Worm (Caenorhabditis elegans) whole organism, midembryonic: ENCODE data around the gene Y105C5B.9.

ENCODE experiments used
- T22C8.4 ChIP-seq: fragments of 200-800 bp; sonication (Bioruptor generic); IDR thresholded peaks from 2 replicates; pipeline ENCODE4 v1.3.6; 2022; ENCODE audit warnings: missing genetic modification characterization, missing compliant biosample characterization
- cog-1 ChIP-seq: sonication (generic microtip); optimal IDR thresholded peaks from 2 replicates; lab custom pipeline; 2016; ENCODE audit warnings: missing genetic modification characterization, missing compliant biosample characterization
- flt-1 ChIP-seq: fragments of 200-800 bp; sonication (Bioruptor generic); IDR thresholded peaks from 2 replicates; pipeline ENCODE4 v1.3.6; 2022; ENCODE audit warnings: missing genetic modification characterization, missing compliant biosample characterization
- klf-2 ChIP-seq: fragments of 200-800 bp; sonication (Bioruptor generic); conservative IDR thresholded peaks from 2 replicates; pipeline ENCODE4 v1.3.6; 2022; ENCODE audit warnings: missing genetic modification reagents, missing genetic modification characterization, missing compliant biosample characterization
- med-1 ChIP-seq: sonication (generic microtip); optimal IDR thresholded peaks from 2 replicates; lab custom pipeline; 2017; ENCODE audit warnings: missing genetic modification characterization, mild to moderate bottlenecking, missing compliant biosample characterization, antibody characterized with exemption, missing genetic modification reagents; ENCODE audit not compliant: insufficient read depth
- ref-1 ChIP-seq: fragments of 200-800 bp; sonication (Bioruptor generic); conservative IDR thresholded peaks from 2 replicates; pipeline ENCODE4 v1.3.6; 2022; ENCODE audit warnings: missing genetic modification reagents, missing genetic modification characterization, missing compliant biosample characterization
- tab-1 ChIP-seq: fragments of 200-800 bp; sonication (Bioruptor generic); IDR thresholded peaks from 2 replicates; pipeline ENCODE4 v1.3.6; 2022; ENCODE audit warnings: missing genetic modification characterization, missing compliant biosample characterization
- ztf-23 ChIP-seq: fragments of 200-800 bp; sonication (Bioruptor generic); IDR thresholded peaks from 2 replicates; pipeline ENCODE4 v1.3.6; 2022; ENCODE audit warnings: missing genetic modification reagents, missing genetic modification characterization, missing compliant biosample characterization
- ztf-29 ChIP-seq: fragments of 200-800 bp; sonication (Bioruptor generic); IDR thresholded peaks from 2 replicates; pipeline ENCODE4 v1.3.6; 2022; ENCODE audit warnings: missing genetic modification reagents, missing genetic modification characterization, missing compliant biosample characterization

The Y105C5B.9 gene

ce11 chrIV:15941403-15941802 is 11.0 kb downstream of the Y105C5B.9 start, which contains the start of gene Y105C5B.11:
TSS of gene Y105C5B.11 (minus strand) at chrIV:15941503.
- TF ChIP-seq klf-2 (no peak), flt-1 (GFP tag; lab: Robert Waterston, UW) (no peak), T22C8.4 (GFP tag; lab: Robert Waterston, UW) (no peak), tab-1 (GFP tag; lab: Robert Waterston, UW) (no peak), ztf-29 (no peak), ref-1 (GFP tag; lab: Robert Waterston, UW) (no peak), med-1 (GFP tag; lab: Kevin White, UChicago) (no peak), ztf-23 (no peak), cog-1 (tag; lab: Kevin White, UChicago) (no peak)

- TF ChIP-seq flt-1 (GFP tag; lab: Robert Waterston, UW): no peak
- no peak for TF ChIP-seq tab-1 (GFP tag; lab: Robert Waterston, UW)
- TF ChIP-seq ref-1 (GFP tag; lab: Robert Waterston, UW): no peak
- TF ChIP-seq cog-1 (tag; lab: Kevin White, UChicago): no peak
- TF ChIP-seq klf-2: no peak
- no peak for TF ChIP-seq med-1 (GFP tag; lab: Kevin White, UChicago)
- no peak for TF ChIP-seq ztf-23
These were observed 16.1 kb downstream of the Y105C5B.9 start, which contains the start of gene skr-10 for ce11 chrIV:15946507-15946906. TSS of gene skr-10 (plus strand) at chrIV:15946807.

- TF ChIP-seq ztf-23: no peak
- no peak for TF ChIP-seq tab-1 (GFP tag; lab: Robert Waterston, UW)
- TF ChIP-seq cog-1 (tag; lab: Kevin White, UChicago): no peak
- no peak for TF ChIP-seq med-1 (GFP tag; lab: Kevin White, UChicago)
- TF ChIP-seq ref-1 (GFP tag; lab: Robert Waterston, UW): no peak
- no peak for TF ChIP-seq T22C8.4 (GFP tag; lab: Robert Waterston, UW)
- TF ChIP-seq flt-1 (GFP tag; lab: Robert Waterston, UW): no peak
- no peak for TF ChIP-seq klf-2
- no peak for TF ChIP-seq ztf-29
These were observed 19.6 kb downstream of the Y105C5B.9 start for ce11 chrIV:15949995-15950394.

- no peak for TF ChIP-seq cog-1 (tag; lab: Kevin White, UChicago)
- no peak for TF ChIP-seq klf-2
- TF ChIP-seq flt-1 (GFP tag; lab: Robert Waterston, UW): no peak
- no peak for TF ChIP-seq T22C8.4 (GFP tag; lab: Robert Waterston, UW)
- no peak for TF ChIP-seq ztf-29
- TF ChIP-seq ref-1 (GFP tag; lab: Robert Waterston, UW): no peak
- TF ChIP-seq ztf-23: no peak
- no peak for TF ChIP-seq med-1 (GFP tag; lab: Kevin White, UChicago)
- TF ChIP-seq tab-1 (GFP tag; lab: Robert Waterston, UW): no peak
These were observed 20.6 kb downstream of the Y105C5B.9 start, which contains the start of gene ifas-3 for ce11 chrIV:15950838-15951581. TSS of gene ifas-3 (minus strand) at chrIV:15950888.

ce11 chrIV:15951640-15952039 is 21.3 kb downstream of the Y105C5B.9 start, which contains the start of gene Y105C5B.15:
TSS of gene Y105C5B.15 (plus strand) at chrIV:15951936.
- TF ChIP-seq flt-1 (GFP tag; lab: Robert Waterston, UW) (no peak), cog-1 (tag; lab: Kevin White, UChicago) (no peak), tab-1 (GFP tag; lab: Robert Waterston, UW) (no peak), ztf-29 (no peak), ref-1 (GFP tag; lab: Robert Waterston, UW) (no peak), T22C8.4 (GFP tag; lab: Robert Waterston, UW) (no peak), med-1 (GFP tag; lab: Kevin White, UChicago) (no peak), ztf-23 (no peak), klf-2 (no peak)

ce11 chrIV:15953689-15954088 is 23.3 kb downstream of the Y105C5B.9 start:
- TF ChIP-seq tab-1 (GFP tag; lab: Robert Waterston, UW): no peak
- TF ChIP-seq cog-1 (tag; lab: Kevin White, UChicago): no peak
- no peak for TF ChIP-seq ztf-29
- no peak for TF ChIP-seq klf-2
- TF ChIP-seq T22C8.4 (GFP tag; lab: Robert Waterston, UW): no peak
- no peak for TF ChIP-seq med-1 (GFP tag; lab: Kevin White, UChicago)
- TF ChIP-seq flt-1 (GFP tag; lab: Robert Waterston, UW): no peak
- TF ChIP-seq ref-1 (GFP tag; lab: Robert Waterston, UW): no peak
- no peak for TF ChIP-seq ztf-23

ce11 chrIV:15955349-15955748 is 25.0 kb downstream of the Y105C5B.9 start:
- TF ChIP-seq tab-1 (GFP tag; lab: Robert Waterston, UW) (no peak), cog-1 (tag; lab: Kevin White, UChicago) (no peak)

- no peak for TF ChIP-seq ztf-29
- no peak for TF ChIP-seq med-1 (GFP tag; lab: Kevin White, UChicago)
- TF ChIP-seq flt-1 (GFP tag; lab: Robert Waterston, UW): no peak
- TF ChIP-seq ztf-23: no peak
- TF ChIP-seq cog-1 (tag; lab: Kevin White, UChicago): no peak
- no peak for TF ChIP-seq tab-1 (GFP tag; lab: Robert Waterston, UW)
- no peak for TF ChIP-seq T22C8.4 (GFP tag; lab: Robert Waterston, UW)
- TF ChIP-seq klf-2: no peak
- no peak for TF ChIP-seq ref-1 (GFP tag; lab: Robert Waterston, UW)
These were observed 30.7 kb downstream of the Y105C5B.9 start for ce11 chrIV:15961069-15961468.

ce11 chrIV:15962219-15962762 is 31.9 kb downstream of the Y105C5B.9 start, which contains the start of gene lgc-19:
TSS of gene lgc-19 (minus strand) at chrIV:15962712.
- TF ChIP-seq ref-1 (GFP tag; lab: Robert Waterston, UW): no peak
- no peak for TF ChIP-seq ztf-29
- TF ChIP-seq T22C8.4 (GFP tag; lab: Robert Waterston, UW): no peak
- no peak for TF ChIP-seq flt-1 (GFP tag; lab: Robert Waterston, UW)
- TF ChIP-seq tab-1 (GFP tag; lab: Robert Waterston, UW): no peak
- TF ChIP-seq klf-2: no peak
- no peak for TF ChIP-seq med-1 (GFP tag; lab: Kevin White, UChicago)
- TF ChIP-seq cog-1 (tag; lab: Kevin White, UChicago): no peak
- no peak for TF ChIP-seq ztf-23
